Fruit fly (Drosophila melanogaster): ENCODE measurements around the gene CG6073.
A peak's percentile ranks its signal among the peaks of the same experiment; 100 is the strongest.

The CG6073 gene

DNA sequence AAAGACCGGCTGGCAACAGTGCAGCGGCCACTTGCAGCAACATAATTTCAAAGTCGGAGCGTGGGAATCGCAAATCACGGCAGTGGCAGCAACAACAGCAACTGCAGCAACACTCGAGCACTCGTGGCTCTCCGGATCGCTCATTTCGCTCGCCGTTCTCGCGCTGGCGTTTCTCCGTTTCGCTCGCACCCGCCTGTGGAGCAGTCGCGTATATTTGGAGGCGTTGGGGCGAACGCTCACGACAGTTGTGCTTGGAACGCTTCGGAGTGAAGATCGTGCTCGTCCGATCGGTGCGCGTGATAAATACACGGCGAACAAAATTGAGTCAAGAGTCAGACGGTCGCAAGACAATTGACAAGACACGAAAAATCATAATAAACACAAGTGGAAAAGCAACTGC, 41.4 kb upstream of the CG6073 start, which contains the start of gene CG12290 (continued):
- TF ChIP-seq HLH4C (GFP tag; IDR thresholded peaks at IDR 0.05; ENCODE audit: partially characterized antibody), result peak; percentile 21; the same call in 2 of the 3 replicates
- TF ChIP-seq CG14441 (GFP tag; IDR thresholded peaks at IDR 0.05), result 0 out of 2 replicates have a peak, but pooled peaks have one; percentile 28
- TF ChIP-seq Antp (GFP tag; optimal IDR thresholded peaks at IDR 0.05), result peak; percentile 39
- peak; percentile 75; the same call in 1 of the 2 replicates for TF ChIP-seq rib (GFP tag; IDR thresholded peaks at IDR 0.05)
- peak; percentile 32; the same call in 1 of the 3 replicates for TF ChIP-seq row (GFP tag; IDR thresholded peaks at IDR 0.05)
- no peak for TF ChIP-seq pan (optimal IDR thresholded peaks at IDR 0.05)
- peak in 1 of 2 experiments; percentile 25 for TF ChIP-seq pan (GFP tag; optimal IDR thresholded peaks at IDR 0.05 in 1 of 2, IDR thresholded peaks at IDR 0.05 in 1 of 2)
- no peak for TF ChIP-seq HLHmδ (GFP tag; optimal IDR thresholded peaks at IDR 0.05)
- no peak for TF ChIP-seq fd64A (GFP tag; optimal IDR thresholded peaks at IDR 0.05)
- TF ChIP-seq Opbp (GFP tag; IDR thresholded peaks at IDR 0.05; ENCODE audit: partially characterized antibody), result 0 out of 3 replicates have a peak, but pooled peaks have one; percentile 28
- peak; percentile 17 for TF ChIP-seq Meics (GFP tag; optimal IDR thresholded peaks at IDR 0.05)
- TF ChIP-seq CG18599 (GFP tag; optimal IDR thresholded peaks at IDR 0.05), result peak; percentile 8
- peak; percentile 45 for TF ChIP-seq CG2120 (GFP tag; optimal IDR thresholded peaks at IDR 0.05)
- TF ChIP-seq CG5953 (GFP tag; IDR thresholded peaks at IDR 0.05), result peak; percentile 48; the same call in 1 of the 2 replicates
- peak; percentile 57; the same call in 2 of the 3 replicates for TF ChIP-seq Dbx (GFP tag; IDR thresholded peaks at IDR 0.05)
- peak; percentile 28 for TF ChIP-seq ems (GFP tag; optimal IDR thresholded peaks at IDR 0.05)
- TF ChIP-seq CG8290 (GFP tag; optimal IDR thresholded peaks at IDR 0.05), result no peak
- TF ChIP-seq CG8290 (tag; optimal IDR thresholded peaks at IDR 0.05), result peak in 1 of 2 experiments; percentile 68
- TF ChIP-seq CG32532 (GFP tag; IDR thresholded peaks at IDR 0.05), result peak; percentile 74
- peak; percentile 64 for TF ChIP-seq Drgx (GFP tag; IDR thresholded peaks at IDR 0.05)
- peak; percentile 51 for TF ChIP-seq NfI (GFP tag; optimal IDR thresholded peaks at IDR 0.05)
- peak; percentile 62; the same call in 3 of the 4 replicates for TF ChIP-seq Dll (GFP tag; IDR thresholded peaks at IDR 0.05; ENCODE audit: partially characterized antibody)
- TF ChIP-seq lmd (GFP tag; IDR thresholded peaks at IDR 0.05), result 0 out of 2 replicates have a peak, but pooled peaks have one; percentile 8
- TF ChIP-seq HmgD (GFP tag; optimal IDR thresholded peaks at IDR 0.05), result peak; percentile 27
- peak; percentile 2 for TF ChIP-seq Six4 (GFP tag; optimal IDR thresholded peaks at IDR 0.05)
- peak; percentile 37; the same call in 1 of the 3 replicates for TF ChIP-seq tgo (GFP tag; IDR thresholded peaks at IDR 0.05)
- TF ChIP-seq inv (GFP tag; IDR thresholded peaks at IDR 0.05; ENCODE audit: partially characterized antibody), result peak; percentile 13; the same call in 1 of the 2 replicates
- no peak for TF ChIP-seq CG9609 (GFP tag; optimal IDR thresholded peaks at IDR 0.05)
- TF ChIP-seq CG16813 (GFP tag; IDR thresholded peaks at IDR 0.05; ENCODE audit: partially characterized antibody), result no peak
- peak; percentile 31; the same call in 1 of the 2 replicates for TF ChIP-seq al (GFP tag; IDR thresholded peaks at IDR 0.05)
- TF ChIP-seq Vsx1 (GFP tag; optimal IDR thresholded peaks at IDR 0.05), result peak; percentile 21
- TF ChIP-seq Hmr (GFP tag; optimal IDR thresholded peaks at IDR 0.05), result peak; percentile 34
- peak; percentile 57 for TF ChIP-seq her (GFP tag; optimal IDR thresholded peaks at IDR 0.05)
- TF ChIP-seq CG14860 (GFP tag; IDR thresholded peaks at IDR 0.05; ENCODE audit: partially characterized antibody), result no peak
- peak; percentile 16; the same call in 1 of the 2 replicates for TF ChIP-seq ranshi (GFP tag; IDR thresholded peaks at IDR 0.05)
- 0 out of 3 replicates have a peak, but pooled peaks have one; percentile 36 for TF ChIP-seq zfh1 (GFP tag; IDR thresholded peaks at IDR 0.05)
- peak; percentile 66; the same call in 1 of the 2 replicates for TF ChIP-seq chm (GFP tag; IDR thresholded peaks at IDR 0.05)
- TF ChIP-seq CG3163 (GFP tag; optimal IDR thresholded peaks at IDR 0.05), result peak; percentile 31
- peak; percentile 76; the same call in 2 of the 3 replicates for TF ChIP-seq ci (GFP tag; IDR thresholded peaks at IDR 0.05)
- TF ChIP-seq Xrp1 (GFP tag; IDR thresholded peaks at IDR 0.05), result peak; percentile 31; the same call in 1 of the 2 replicates
- TF ChIP-seq pfk (GFP tag; optimal IDR thresholded peaks at IDR 0.05), result no peak
- peak; percentile 53; the same call in 1 of the 3 replicates for TF ChIP-seq Doc3 (GFP tag; IDR thresholded peaks at IDR 0.05; ENCODE audit: partially characterized antibody)
- no peak for TF ChIP-seq exex (tag; optimal IDR thresholded peaks at IDR 0.05)
- no peak for TF ChIP-seq Atf6 (GFP tag; IDR thresholded peaks at IDR 0.05)
- peak; percentile 17 for TF ChIP-seq dm (GFP tag; optimal IDR thresholded peaks at IDR 0.05)
- TF ChIP-seq amos (GFP tag; IDR thresholded peaks at IDR 0.05; ENCODE audit: partially characterized antibody), result peak; percentile 19; the same call in 1 of the 2 replicates
- no peak for TF ChIP-seq CG18262 (tag; optimal IDR thresholded peaks at IDR 0.05)
- TF ChIP-seq zen (tag; optimal IDR thresholded peaks at IDR 0.05), result no peak
- TF ChIP-seq Ets65A (GFP tag), result no peak
- peak; percentile 87 for TF ChIP-seq Deaf1 (tag; optimal IDR thresholded peaks at IDR 0.05)
